Worm (Caenorhabditis elegans) whole organism, late embryonic: ENCODE results near the gene T22B2.2.

Experiments
- T23F11.4 ChIP-seq: fragments of 200-800 bp; sonication (Bioruptor generic); optimal IDR thresholded peaks from 2 replicates; lab custom pipeline; 2018; ENCODE audit warnings: mild to moderate bottlenecking, missing genetic modification characterization, missing compliant biosample characterization
- ama-1 ChIP-seq: fragments of 150-350 bp; optimal IDR thresholded peaks from 2 replicates; lab custom pipeline; 2014
- tbx-2 ChIP-seq: sonication (generic microtip); optimal IDR thresholded peaks from 2 replicates; lab custom pipeline; 2016; ENCODE audit warnings: missing genetic modification characterization, missing compliant biosample characterization

DNA sequence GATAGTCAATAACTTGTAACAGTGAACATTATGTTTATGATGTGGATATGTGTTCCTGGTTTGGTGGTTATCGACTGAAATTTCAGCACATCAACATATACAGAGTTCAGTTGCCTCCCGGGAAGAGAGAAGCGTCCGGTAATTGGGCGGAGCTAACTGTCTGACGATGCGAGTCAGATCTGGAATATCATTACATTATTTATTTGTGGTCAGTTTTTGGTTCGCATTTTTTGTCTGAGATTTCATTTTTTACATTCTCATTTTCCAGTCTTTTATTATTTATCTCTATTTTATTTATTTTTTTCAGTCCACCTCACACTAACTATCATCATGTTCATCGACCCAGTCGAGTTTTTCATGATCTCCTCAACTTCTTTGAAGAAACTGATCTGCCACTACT is 5.6 kb downstream of the T22B2.2 start, which contains the start of gene T22B2.1:
- TF ChIP-seq tbx-2 (no peak), T23F11.4 (no peak), ama-1 (no peak)
